Worm (Caenorhabditis elegans): ENCODE results near the gene F17E9.18.

- peak; percentile 96 for TF ChIP-seq flt-1 (GFP tag; IDR thresholded peaks at IDR 0.05)
- TF ChIP-seq ztf-29 (GFP tag; IDR thresholded peaks at IDR 0.05), result peak; percentile 81; the same call in 1 of the 2 replicates
- TF ChIP-seq T22C8.4 (GFP tag; IDR thresholded peaks at IDR 0.05), result peak; percentile 83
These were observed 28.4 kb upstream of the F17E9.18 start for ce11 chrIV:8375381-8375780.
